Fruit fly (Drosophila melanogaster) Kc167 (cell line): ENCODE measurements around the gene CG14913.

ENCODE experiments used
- Myc ChIP-seq: fragments of >200 bp; optimal IDR thresholded peaks from 2 replicates; lab custom pipeline; 2017; ENCODE audit warnings: missing external identifiers
- Sin3A ChIP-seq: fragments of >200 bp; optimal IDR thresholded peaks from 2 replicates; lab custom pipeline; 2018; ENCODE audit warnings: missing external identifiers
- h ChIP-seq: fragments of >200 bp; optimal IDR thresholded peaks from 3 replicates; lab custom pipeline; 2018; ENCODE audit warnings: missing external identifiers
- insv ChIP-seq: fragments of >200 bp; optimal IDR thresholded peaks from 3 replicates; lab custom pipeline; 2018; ENCODE audit warnings: missing external identifiers
- psq ChIP-seq: fragments of >200 bp; optimal IDR thresholded peaks from 2 replicates; lab custom pipeline; 2017; ENCODE audit warnings: missing external identifiers
- ttk ChIP-seq: sonication (Bioruptor generic); optimal IDR thresholded peaks from 2 replicates; lab custom pipeline; 2017; ENCODE audit warnings: missing external identifiers

CG14913 gene

dm6 chr2L:10988026-10988425 lies 28.8 kb upstream of the CG14913 start:
- TF ChIP-seq Myc (no peak), ttk (lab: Kevin White, UChicago) (no peak), psq (lab: Kevin White, UChicago) (no peak), insv (no peak), h (lab: Kevin White, UChicago) (no peak), Sin3A (no peak)

- TF ChIP-seq Myc (no peak), ttk (lab: Kevin White, UChicago) (no peak), insv (no peak), psq (lab: Kevin White, UChicago) (no peak), h (lab: Kevin White, UChicago) (no peak), Sin3A (no peak)
Measured at dm6 chr2L:10989162-10989561, 27.6 kb upstream of the CG14913 start, which contains the start of gene TTLL4A. TTLL4A (plus strand) TSS chr2L:10989401.

dm6 chr2L:11001376-11002122 lies 15.2 kb upstream of the CG14913 start, which contains the start of the genes aub and lectin-33A:
aub (minus strand) TSS chr2L:11001476.
lectin-33A (plus strand) TSS chr2L:11002072.
- no peak for TF ChIP-seq psq (lab: Kevin White, UChicago)
- TF ChIP-seq Sin3A: no peak
- TF ChIP-seq ttk (lab: Kevin White, UChicago): no peak
- no peak for TF ChIP-seq Myc
- no peak for TF ChIP-seq h (lab: Kevin White, UChicago)
- TF ChIP-seq insv: no peak

dm6 chr2L:11003925-11004673 lies 12.7 kb upstream of the CG14913 start, which contains the start of gene RpL9:
RpL9 (minus strand) TSS chr2L:11004189.
- no peak for TF ChIP-seq psq (lab: Kevin White, UChicago)
- no peak for TF ChIP-seq Sin3A
- no peak for TF ChIP-seq Myc
- no peak for TF ChIP-seq h (lab: Kevin White, UChicago)
- TF ChIP-seq insv: no peak
- no peak for TF ChIP-seq ttk (lab: Kevin White, UChicago)

dm6 chr2L:11004674-11005045 lies 12.1 kb upstream of the CG14913 start, which contains the start of gene Nup154:
Nup154 (plus strand) TSS chr2L:11004820.
- no peak for TF ChIP-seq insv
- TF ChIP-seq ttk (lab: Kevin White, UChicago): no peak
- no peak for TF ChIP-seq h (lab: Kevin White, UChicago)
- no peak for TF ChIP-seq Sin3A
- no peak for TF ChIP-seq psq (lab: Kevin White, UChicago)
- TF ChIP-seq Myc: no peak

- no peak for TF ChIP-seq h (lab: Kevin White, UChicago)
- no peak for TF ChIP-seq insv
- TF ChIP-seq psq (lab: Kevin White, UChicago): no peak
- TF ChIP-seq Sin3A: no peak
- no peak for TF ChIP-seq Myc
- TF ChIP-seq ttk (lab: Kevin White, UChicago): no peak
Measured at dm6 chr2L:11010999-11011398, 5.8 kb upstream of the CG14913 start, which contains the start of the genes Art8 and dUTPase. Art8 (minus strand) TSS chr2L:11011086. dUTPase (plus strand) TSS chr2L:11011312.

- TF ChIP-seq h (lab: Kevin White, UChicago): no peak
- no peak for TF ChIP-seq ttk (lab: Kevin White, UChicago)
- TF ChIP-seq insv: no peak
- TF ChIP-seq psq (lab: Kevin White, UChicago): no peak
- no peak for TF ChIP-seq Myc
- no peak for TF ChIP-seq Sin3A
Measured at dm6 chr2L:11014018-11014611, 2.7 kb upstream of the CG14913 start.

dm6 chr2L:11014671-11015070 lies 2.1 kb upstream of the CG14913 start:
- TF ChIP-seq Myc (no peak), insv (no peak), Sin3A (no peak), h (lab: Kevin White, UChicago) (no peak), psq (lab: Kevin White, UChicago) (no peak), ttk (lab: Kevin White, UChicago) (no peak)

dm6 chr2L:11015320-11015719 lies 1.5 kb upstream of the CG14913 start, which contains the start of gene Acp32CD:
Acp32CD (plus strand) TSS chr2L:11015620.
- TF ChIP-seq Myc (no peak), ttk (lab: Kevin White, UChicago) (no peak), h (lab: Kevin White, UChicago) (no peak), Sin3A (no peak), psq (lab: Kevin White, UChicago) (no peak), insv (no peak)

- no peak for TF ChIP-seq ttk (lab: Kevin White, UChicago)
- no peak for TF ChIP-seq psq (lab: Kevin White, UChicago)
- no peak for TF ChIP-seq h (lab: Kevin White, UChicago)
- no peak for TF ChIP-seq Myc
- TF ChIP-seq insv: no peak
- TF ChIP-seq Sin3A: no peak
Measured at dm6 chr2L:11021606-11022005, 4.8 kb downstream of the CG14913 start.

dm6 chr2L:11022804-11023203 lies 6.0 kb downstream of the CG14913 start:
- TF ChIP-seq Sin3A: no peak
- no peak for TF ChIP-seq psq (lab: Kevin White, UChicago)
- TF ChIP-seq h (lab: Kevin White, UChicago): no peak
- no peak for TF ChIP-seq ttk (lab: Kevin White, UChicago)
- no peak for TF ChIP-seq Myc
- no peak for TF ChIP-seq insv

dm6 chr2L:11023875-11024274 lies 7.1 kb downstream of the CG14913 start:
- TF ChIP-seq Sin3A (no peak), psq (lab: Kevin White, UChicago) (no peak), Myc (no peak), insv (no peak), h (lab: Kevin White, UChicago) (no peak), ttk (lab: Kevin White, UChicago) (no peak)
